Worm (Caenorhabditis elegans) whole organism, midembryonic: ENCODE results near the gene Y22D7AL.15.

Experiments used
- T22C8.4 ChIP-seq: fragments of 200-800 bp; sonication (Bioruptor generic); IDR thresholded peaks from 2 replicates; pipeline ENCODE4 v1.3.6; 2022; ENCODE audit warnings: missing genetic modification characterization, missing compliant biosample characterization
- cog-1 ChIP-seq: sonication (generic microtip); optimal IDR thresholded peaks from 2 replicates; lab custom pipeline; 2016; ENCODE audit warnings: missing genetic modification characterization, missing compliant biosample characterization
- flt-1 ChIP-seq: fragments of 200-800 bp; sonication (Bioruptor generic); IDR thresholded peaks from 2 replicates; pipeline ENCODE4 v1.3.6; 2022; ENCODE audit warnings: missing genetic modification characterization, missing compliant biosample characterization
- klf-2 ChIP-seq: fragments of 200-800 bp; sonication (Bioruptor generic); conservative IDR thresholded peaks from 2 replicates; pipeline ENCODE4 v1.3.6; 2022; ENCODE audit warnings: missing genetic modification reagents, missing genetic modification characterization, missing compliant biosample characterization
- med-1 ChIP-seq: sonication (generic microtip); optimal IDR thresholded peaks from 2 replicates; lab custom pipeline; 2017; ENCODE audit warnings: missing genetic modification characterization, mild to moderate bottlenecking, missing compliant biosample characterization, antibody characterized with exemption, missing genetic modification reagents; ENCODE audit not compliant: insufficient read depth
- ref-1 ChIP-seq: fragments of 200-800 bp; sonication (Bioruptor generic); conservative IDR thresholded peaks from 2 replicates; pipeline ENCODE4 v1.3.6; 2022; ENCODE audit warnings: missing genetic modification reagents, missing genetic modification characterization, missing compliant biosample characterization
- tab-1 ChIP-seq: fragments of 200-800 bp; sonication (Bioruptor generic); IDR thresholded peaks from 2 replicates; pipeline ENCODE4 v1.3.6; 2022; ENCODE audit warnings: missing genetic modification characterization, missing compliant biosample characterization
- ztf-29 ChIP-seq: fragments of 200-800 bp; sonication (Bioruptor generic); IDR thresholded peaks from 2 replicates; pipeline ENCODE4 v1.3.6; 2022; ENCODE audit warnings: missing genetic modification reagents, missing genetic modification characterization, missing compliant biosample characterization

DNA sequence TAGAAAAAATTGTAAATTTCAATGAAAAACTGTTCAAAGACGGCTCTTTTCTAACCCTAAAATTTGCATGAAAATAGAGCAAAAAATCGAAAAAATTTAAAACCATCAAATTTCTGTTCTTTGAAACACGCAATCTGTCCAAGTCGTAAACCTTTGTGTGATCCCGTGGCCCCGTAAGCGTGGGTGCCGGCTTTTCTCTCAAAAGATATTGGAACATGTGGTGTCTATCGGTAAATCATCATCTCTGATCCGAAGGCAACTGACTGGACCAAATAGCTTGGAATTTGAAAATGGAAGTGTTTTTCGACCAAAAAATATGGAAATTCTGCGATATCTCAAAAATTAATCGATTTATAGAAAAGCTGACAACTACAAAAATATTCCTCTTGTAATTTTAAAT is 19.0 kb upstream of the Y22D7AL.15 start:
- TF ChIP-seq ztf-29 (GFP tag; lab: Robert Waterston, UW) (no peak), tab-1 (GFP tag; lab: Robert Waterston, UW) (no peak), T22C8.4 (no peak), cog-1 (tag; lab: Kevin White, UChicago) (no peak), flt-1 (GFP tag; lab: Robert Waterston, UW) (no peak), med-1 (GFP tag; lab: Kevin White, UChicago) (no peak), ref-1 (GFP tag; lab: Robert Waterston, UW) (no peak), klf-2 (no peak)
